Fruit fly (Drosophila melanogaster) whole organism, prepupa: ENCODE results near the gene CG31680.
A peak's percentile ranks its signal among the peaks of the same experiment; 100 is the strongest.

Experiments used
- CG11294 ChIP-seq: fragments of 200-800 bp; sonication (Bioruptor generic); IDR thresholded peaks from 2 replicates; pipeline ENCODE4 v1.3.6; 2022; ENCODE audit warnings: missing biosample characterization, missing genetic modification characterization
- CG11902 ChIP-seq: fragments of 200-800 bp; sonication (Bioruptor generic); optimal IDR thresholded peaks from 3 replicates; lab custom pipeline; 2016; ENCODE audit warnings: missing biosample characterization, missing genetic modification characterization
- CG15336 ChIP-seq: fragments of 200-800 bp; sonication (Bioruptor generic); IDR thresholded peaks from 2 replicates; pipeline ENCODE4 v1.3.6; 2022; ENCODE audit warnings: missing biosample characterization, missing genetic modification characterization
- CG1621 ChIP-seq: fragments of 200-800 bp; sonication (Bioruptor generic); optimal IDR thresholded peaks from 3 replicates; lab custom pipeline; 2018; ENCODE audit warnings: missing biosample characterization, mild to moderate bottlenecking, missing genetic modification characterization
- CG3032 ChIP-seq: fragments of 200-800 bp; optimal IDR thresholded peaks from 2 replicates; lab custom pipeline; 2019; ENCODE audit warnings: missing biosample characterization, mild to moderate bottlenecking, missing genetic modification characterization, moderate library complexity
- CG3919 ChIP-seq: fragments of 200-800 bp; sonication (Bioruptor generic); optimal IDR thresholded peaks from 3 replicates; lab custom pipeline; 2016; ENCODE audit warnings: missing biosample characterization, missing genetic modification characterization
- CG6163 ChIP-seq: fragments of 200-800 bp; sonication (Bioruptor generic); IDR thresholded peaks from 3 replicates; pipeline ENCODE4 v1.3.6; 2022; ENCODE audit warnings: missing biosample characterization, missing genetic modification characterization
- CG6792 ChIP-seq: fragments of 200-800 bp; sonication (Bioruptor generic); optimal IDR thresholded peaks from 3 replicates; lab custom pipeline; 2016; ENCODE audit warnings: missing biosample characterization, missing genetic modification characterization
- CG6808 ChIP-seq: fragments of 200-800 bp; sonication (Bioruptor generic); optimal IDR thresholded peaks from 3 replicates; lab custom pipeline; 2017; ENCODE audit warnings: missing biosample characterization, missing genetic modification characterization, mild to moderate bottlenecking, moderate library complexity, missing genetic modification reagents
- CG7368 ChIP-seq: fragments of 200-800 bp; sonication (Bioruptor generic); optimal IDR thresholded peaks from 3 replicates; lab custom pipeline; 2016; ENCODE audit warnings: missing biosample characterization, missing genetic modification characterization
- CG8119 ChIP-seq: fragments of 200-800 bp; sonication (Bioruptor generic); IDR thresholded peaks from 3 replicates; pipeline ENCODE4 v1.3.6; 2022; ENCODE audit warnings: missing biosample characterization, missing genetic modification characterization
- CG8319 ChIP-seq: fragments of 200-800 bp; sonication (Bioruptor generic); optimal IDR thresholded peaks from 3 replicates; lab custom pipeline; 2016; ENCODE audit warnings: missing biosample characterization, missing genetic modification characterization
- CG8632 ChIP-seq: fragments of 200-800 bp; sonication (Bioruptor generic); optimal IDR thresholded peaks from 3 replicates; lab custom pipeline; 2016; ENCODE audit warnings: missing biosample characterization, missing genetic modification characterization
- Eip78C ChIP-seq: fragments of 200-800 bp; sonication (Bioruptor generic); peaks from one replicate; lab custom pipeline; 2016; ENCODE audit warnings: missing biosample characterization, missing genetic modification characterization
- Eip93F ChIP-seq: fragments of 200-800 bp; sonication (Bioruptor generic); optimal IDR thresholded peaks from 2 replicates; lab custom pipeline; 2016; ENCODE audit warnings: missing biosample characterization, mild to moderate bottlenecking, missing genetic modification characterization
- Ets96B ChIP-seq: fragments of 200-800 bp; optimal IDR thresholded peaks from 2 replicates; lab custom pipeline; 2019; ENCODE audit warnings: missing biosample characterization, mild to moderate bottlenecking, missing genetic modification characterization, moderate library complexity
- Hr38 ChIP-seq: sonication (Bioruptor generic); optimal IDR thresholded peaks from 2 replicates; lab custom pipeline; 2016; ENCODE audit warnings: missing biosample characterization, missing genetic modification characterization
- Hr39 ChIP-seq: fragments of 200-800 bp; sonication (Bioruptor generic); optimal IDR thresholded peaks from 2 replicates; lab custom pipeline; 2016; ENCODE audit warnings: missing biosample characterization, missing genetic modification characterization
- OdsH ChIP-seq: fragments of 200-800 bp; sonication (Bioruptor generic); optimal IDR thresholded peaks from 3 replicates; lab custom pipeline; 2016; ENCODE audit warnings: missing biosample characterization, missing genetic modification characterization
- Smox ChIP-seq: fragments of 200-800 bp; sonication (Bioruptor generic); optimal IDR thresholded peaks from 3 replicates; lab custom pipeline; 2016; ENCODE audit warnings: missing biosample characterization, missing genetic modification characterization
- Sox14 ChIP-seq: fragments of 200-800 bp; sonication (Bioruptor generic); optimal IDR thresholded peaks from 3 replicates; lab custom pipeline; 2016; ENCODE audit warnings: missing biosample characterization, missing genetic modification characterization
- achi ChIP-seq: fragments of 200-800 bp; sonication (Bioruptor generic); optimal IDR thresholded peaks from 3 replicates; lab custom pipeline; 2016; ENCODE audit warnings: missing biosample characterization, missing genetic modification characterization
- cyc ChIP-seq: fragments of 200-800 bp; sonication (Bioruptor generic); optimal IDR thresholded peaks from 3 replicates; lab custom pipeline; 2016; ENCODE audit warnings: missing biosample characterization, missing genetic modification characterization
- dac ChIP-seq: fragments of 200-800 bp; sonication (Bioruptor generic); optimal IDR thresholded peaks from 2 replicates; lab custom pipeline; 2017; ENCODE audit warnings: missing biosample characterization, mild to moderate bottlenecking, missing genetic modification characterization
- eg ChIP-seq: fragments of 200-800 bp; sonication (Bioruptor generic); IDR thresholded peaks from 3 replicates; pipeline ENCODE4 v1.3.6; 2022; ENCODE audit warnings: missing biosample characterization, missing genetic modification characterization
- fd85E ChIP-seq: fragments of 200-800 bp; sonication (Bioruptor generic); optimal IDR thresholded peaks from 3 replicates; lab custom pipeline; 2016; ENCODE audit warnings: missing biosample characterization, missing genetic modification characterization
- fkh ChIP-seq: fragments of 200-800 bp; sonication (Bioruptor generic); optimal IDR thresholded peaks from 3 replicates; lab custom pipeline; 2017; ENCODE audit warnings: missing biosample characterization, mild to moderate bottlenecking, missing genetic modification characterization, moderate library complexity
- lz ChIP-seq: fragments of 200-800 bp; sonication (Bioruptor generic); optimal IDR thresholded peaks from 3 replicates; lab custom pipeline; 2016; ENCODE audit warnings: missing biosample characterization, missing genetic modification characterization
- pdm3 ChIP-seq: fragments of 200-800 bp; sonication (Bioruptor generic); optimal IDR thresholded peaks from 3 replicates; lab custom pipeline; 2016; ENCODE audit warnings: missing biosample characterization, missing genetic modification characterization
- spab ChIP-seq: fragments of 200-800 bp; sonication (Bioruptor generic); optimal IDR thresholded peaks from 2 replicates; lab custom pipeline; 2017; ENCODE audit warnings: missing biosample characterization, mild to moderate bottlenecking, missing genetic modification characterization, missing genetic modification reagents
- ss ChIP-seq, 2 experiments: fragments of 200-800 bp; sonication (Bioruptor generic); optimal IDR thresholded peaks; 2 replicates in 1 of 2; 3 replicates in 1 of 2; lab custom pipeline; 2017 to 2018; ENCODE audit warnings: mild to moderate bottlenecking in 2 of 2, missing biosample characterization in 2 of 2, missing genetic modification characterization in 2 of 2, moderate library complexity in 1 of 2
- svp ChIP-seq: fragments of 200-800 bp; sonication (Bioruptor generic); peaks from one replicate; lab custom pipeline; 2016; ENCODE audit warnings: missing biosample characterization, missing genetic modification characterization
- topi ChIP-seq: fragments of 200-800 bp; sonication (Bioruptor generic); optimal IDR thresholded peaks from 3 replicates; lab custom pipeline; 2016; ENCODE audit warnings: missing biosample characterization, missing genetic modification characterization

The CG31680 gene

DNA sequence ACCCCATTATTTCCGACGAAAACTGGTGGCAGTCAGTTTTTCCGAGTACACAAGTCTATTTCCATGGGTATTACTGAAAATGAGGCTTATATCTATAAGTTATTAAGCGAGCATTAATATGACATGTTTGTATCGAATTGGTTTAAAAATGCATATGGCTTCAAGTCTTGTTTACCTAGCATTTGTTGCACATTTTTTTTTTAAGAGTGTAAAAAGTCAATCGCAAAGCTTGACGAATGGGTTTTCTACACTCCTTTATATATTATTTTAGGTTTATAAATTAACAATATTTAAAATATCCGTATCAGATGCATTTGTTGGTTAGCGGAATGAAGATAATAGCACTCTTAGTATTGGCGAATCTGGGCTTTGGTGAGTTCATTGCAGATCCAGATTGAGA lies at the start of gene CG31680:
Gene CG31680, plus strand, starts transcription at position 301 of the 400 bp plus-strand sequence.
- TF ChIP-seq CG8119 (GFP tag; lab: Robert Waterston, UW) = no peak
- TF ChIP-seq CG6792 (GFP tag; lab: Kevin White, UChicago) = no peak
- TF ChIP-seq Eip93F (GFP tag; lab: Kevin White, UChicago) = no peak
- TF ChIP-seq Hr39 (GFP tag; lab: Kevin White, UChicago) = no peak
- TF ChIP-seq dac = no peak
- TF ChIP-seq cyc (GFP tag; lab: Kevin White, UChicago) = no peak
- no peak for TF ChIP-seq ss (GFP tag; optimal IDR thresholded peaks at IDR 0.05; lab: Kevin White, UChicago)
- no peak for TF ChIP-seq lz
- no peak for TF ChIP-seq Ets96B (tag; lab: Kevin White, UChicago)
- TF ChIP-seq OdsH (GFP tag; lab: Kevin White, UChicago) = no peak
- TF ChIP-seq CG15336 (GFP tag; lab: Robert Waterston, UW) = no peak
- no peak for TF ChIP-seq CG6808 (GFP tag; lab: Kevin White, UChicago)
- no peak for TF ChIP-seq CG11294 (GFP tag; lab: Robert Waterston, UW)
- no peak for TF ChIP-seq Sox14 (GFP tag; lab: Kevin White, UChicago)
- no peak for TF ChIP-seq CG11902 (GFP tag; lab: Kevin White, UChicago)
- TF ChIP-seq fkh (GFP tag; lab: Kevin White, UChicago) = no peak
- TF ChIP-seq, all 60 proteins: peak for 0

DNA sequence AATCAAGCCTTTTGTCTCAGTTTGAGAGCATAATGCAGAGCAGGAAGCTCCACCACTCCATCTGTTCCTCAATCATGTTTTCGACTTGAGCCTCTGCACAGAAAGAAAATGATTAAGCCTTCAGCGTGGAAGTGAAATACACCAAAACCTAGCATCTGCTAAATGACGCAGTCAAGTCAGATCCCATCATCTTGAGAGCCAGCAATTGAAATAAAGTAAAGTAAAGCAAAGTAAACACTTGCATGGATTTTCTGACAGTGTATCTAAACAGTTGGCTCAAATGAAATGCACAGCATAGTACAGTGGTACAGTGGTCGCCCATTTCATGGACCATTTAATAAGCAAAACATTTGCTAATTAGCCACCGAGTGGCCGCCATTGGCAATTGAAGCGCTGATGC lies 42.2 kb upstream of the CG31680 start:
- no peak for TF ChIP-seq Sox14 (GFP tag; lab: Kevin White, UChicago)
- 0 out of 3 replicates have a peak, but pooled peaks have one; percentile 23 for TF ChIP-seq CG6163 (GFP tag; lab: Robert Waterston, UW)
- TF ChIP-seq, all 60 proteins: peak for 1

DNA sequence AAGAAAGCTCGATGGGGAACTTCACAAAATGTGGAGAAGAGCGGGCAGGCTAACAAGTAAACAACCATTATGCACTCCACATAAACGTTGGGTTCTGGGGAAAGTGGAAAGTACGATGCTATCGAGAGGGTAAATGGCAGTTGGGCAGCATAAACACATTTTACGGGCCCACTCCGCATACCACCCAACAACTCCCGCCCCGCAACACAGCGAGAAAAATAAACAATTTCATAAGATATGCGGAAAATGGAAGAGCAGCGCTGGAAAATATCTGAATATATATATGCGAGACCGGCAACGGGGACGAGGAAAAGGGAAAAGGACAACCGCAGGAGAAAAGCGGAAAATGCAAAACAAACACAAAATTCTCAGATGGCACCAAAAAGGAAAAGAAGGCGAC lies 38.6 kb upstream of the CG31680 start:
- TF ChIP-seq spab (no peak), CG7368 (GFP tag; lab: Kevin White, UChicago) (no peak), Eip78C (no peak), fd85E (no peak), CG6163 (GFP tag; lab: Robert Waterston, UW) (no peak)

DNA sequence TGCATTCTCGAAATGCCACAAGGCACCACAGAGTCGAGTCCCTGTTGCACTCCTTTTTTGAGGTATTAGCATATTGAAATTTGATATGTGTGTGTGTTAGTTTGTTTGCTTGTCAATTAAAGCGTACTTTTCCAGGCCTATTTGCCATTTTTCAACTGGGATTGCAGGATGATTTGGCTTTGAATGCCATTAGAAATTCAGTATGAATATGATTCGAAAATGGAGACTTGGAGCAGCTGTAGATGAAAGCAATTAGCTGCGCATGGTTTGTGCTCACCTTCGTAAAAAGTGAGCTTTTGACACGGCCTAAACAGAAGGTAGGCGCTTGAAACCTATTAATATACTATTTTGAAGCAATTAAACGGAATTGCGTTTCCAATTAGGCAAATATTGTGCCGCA lies 35.8 kb upstream of the CG31680 start, which contains the start of gene CG31677:
Gene CG31677, minus strand, starts transcription at position 101 of the 400 bp plus-strand sequence.
- TF ChIP-seq topi (GFP tag; lab: Kevin White, UChicago) (no peak), CG7368 (GFP tag; lab: Kevin White, UChicago) (no peak), CG1621 (tag; lab: Kevin White, UChicago) (no peak), CG8632 (GFP tag; lab: Kevin White, UChicago) (no peak), eg (GFP tag; lab: Robert Waterston, UW) (no peak), Ets96B (tag; lab: Kevin White, UChicago) (no peak), fd85E (no peak), CG3032 (tag; lab: Kevin White, UChicago) (no peak), CG6163 (GFP tag; lab: Robert Waterston, UW) (no peak), Smox (GFP tag; lab: Kevin White, UChicago) (no peak), svp (GFP tag; lab: Kevin White, UChicago) (no peak)

DNA sequence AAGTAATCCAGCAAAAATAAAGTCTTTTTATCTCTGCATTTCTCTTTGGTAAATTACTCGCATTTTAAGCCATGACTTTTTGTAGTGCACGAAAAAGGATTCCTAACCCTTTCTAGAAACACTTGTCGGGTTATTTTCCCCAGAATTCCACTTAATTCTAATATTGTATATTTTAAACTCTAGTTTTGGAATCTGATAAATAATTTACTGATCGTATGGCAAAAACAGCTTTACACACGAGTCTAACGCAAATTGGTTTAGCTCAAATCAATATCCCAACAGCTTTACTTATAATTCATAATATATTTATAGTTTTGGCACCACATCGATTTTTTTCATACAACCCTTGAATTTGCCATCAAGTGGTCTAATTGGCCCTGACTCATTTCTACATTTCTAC lies 25.7 kb upstream of the CG31680 start, which contains the start of gene CG15475:
Gene CG15475, plus strand, starts transcription at position 301 of the 400 bp plus-strand sequence.
- TF ChIP-seq topi (GFP tag; lab: Kevin White, UChicago) (no peak), CG7368 (GFP tag; lab: Kevin White, UChicago) (no peak), CG6792 (GFP tag; lab: Kevin White, UChicago) (no peak), ss (GFP tag; optimal IDR thresholded peaks at IDR 0.05; lab: Kevin White, UChicago) (no peak), CG3919 (GFP tag; lab: Kevin White, UChicago) (no peak), CG11294 (GFP tag; lab: Robert Waterston, UW) (no peak), CG8319 (no peak), Hr38 (GFP tag; lab: Kevin White, UChicago) (no peak), CG15336 (GFP tag; lab: Robert Waterston, UW) (no peak), pdm3 (no peak), Sox14 (GFP tag; lab: Kevin White, UChicago) (no peak), Hr39 (GFP tag; lab: Kevin White, UChicago) (no peak), achi (GFP tag; lab: Kevin White, UChicago) (no peak)
